Worm (Caenorhabditis elegans): ENCODE data around the gene srw-43.

- TF ChIP-seq ztf-11 (tag; optimal IDR thresholded peaks at IDR 0.05) (no peak), elt-1 (tag; optimal IDR thresholded peaks at IDR 0.05; ENCODE audit: borderline replicate concordance, insufficient read depth) (no peak), ces-1 (GFP tag; optimal IDR thresholded peaks at IDR 0.05) (no peak), snpc-4 (tag; optimal IDR thresholded peaks at IDR 0.05) (no peak), mab-5 (tag; optimal IDR thresholded peaks at IDR 0.05) (no peak), mep-1 (tag; optimal IDR thresholded peaks at IDR 0.05) (no peak), unc-62 (GFP tag; optimal IDR thresholded peaks at IDR 0.05) (no peak), blmp-1 (tag; optimal IDR thresholded peaks at IDR 0.05) (no peak), nhr-237 (tag; optimal IDR thresholded peaks at IDR 0.05) (no peak), bed-3 (GFP tag; optimal IDR thresholded peaks at IDR 0.05) (no peak)
Measured at ce11 chrV:16731600-16731999, 45.8 kb downstream of the srw-43 start, which contains the start of gene srz-100.

Measured in whole organism, mixed stage, embryonic.